Worm (Caenorhabditis elegans): ENCODE data around the gene abu-4.
"Not testable (repeated sequence)": the region's sequence is repeated elsewhere in the genome, so short reads cannot be mapped to it uniquely, and the experiment has no call there.

ce11 chrV:2321001-2321400 is 46.4 kb downstream of the abu-4 start, which contains the start of gene Y19D10B.6:
- TF ChIP-seq lsy-2 (tag; optimal IDR thresholded peaks at IDR 0.05); ztf-11 (tag; optimal IDR thresholded peaks at IDR 0.05); elt-1 (tag; optimal IDR thresholded peaks at IDR 0.05; ENCODE audit: borderline replicate concordance, insufficient read depth); unc-62 (GFP tag; optimal IDR thresholded peaks at IDR 0.05): not testable (repeated sequence)
